Worm (Caenorhabditis elegans) whole organism, L1 larva: Measurements from ENCODE around the gene Y59C2A.3.

Experiments used
- lin-15B ChIP-seq: fragments of 150-350 bp; sonication (generic microtip); optimal IDR thresholded peaks from 3 replicates; lab custom pipeline; 2014; ENCODE audit warnings: missing biosample characterization, missing genetic modification characterization
- lin-39 ChIP-seq: fragments of 150-350 bp; optimal IDR thresholded peaks from 2 replicates; lab custom pipeline; 2014; ENCODE audit warnings: missing biosample characterization, missing genetic modification reagents, missing genetic modification characterization
- nhr-28 ChIP-seq: fragments of 150-350 bp; optimal IDR thresholded peaks from 2 replicates; lab custom pipeline; 2014; ENCODE audit warnings: missing biosample characterization, missing genetic modification characterization
- snu-23 ChIP-seq: sonication (generic microtip); optimal IDR thresholded peaks from 2 replicates; lab custom pipeline; 2016; ENCODE audit warnings: missing genetic modification characterization, missing compliant biosample characterization
- zag-1 ChIP-seq: fragments of 150-350 bp; optimal IDR thresholded peaks from 2 replicates; lab custom pipeline; 2014; ENCODE audit warnings: missing biosample characterization, missing genetic modification characterization
- ztf-4 ChIP-seq: fragments of 150-350 bp; optimal IDR thresholded peaks from 2 replicates; lab custom pipeline; 2014; ENCODE audit warnings: missing biosample characterization, missing genetic modification characterization

DNA sequence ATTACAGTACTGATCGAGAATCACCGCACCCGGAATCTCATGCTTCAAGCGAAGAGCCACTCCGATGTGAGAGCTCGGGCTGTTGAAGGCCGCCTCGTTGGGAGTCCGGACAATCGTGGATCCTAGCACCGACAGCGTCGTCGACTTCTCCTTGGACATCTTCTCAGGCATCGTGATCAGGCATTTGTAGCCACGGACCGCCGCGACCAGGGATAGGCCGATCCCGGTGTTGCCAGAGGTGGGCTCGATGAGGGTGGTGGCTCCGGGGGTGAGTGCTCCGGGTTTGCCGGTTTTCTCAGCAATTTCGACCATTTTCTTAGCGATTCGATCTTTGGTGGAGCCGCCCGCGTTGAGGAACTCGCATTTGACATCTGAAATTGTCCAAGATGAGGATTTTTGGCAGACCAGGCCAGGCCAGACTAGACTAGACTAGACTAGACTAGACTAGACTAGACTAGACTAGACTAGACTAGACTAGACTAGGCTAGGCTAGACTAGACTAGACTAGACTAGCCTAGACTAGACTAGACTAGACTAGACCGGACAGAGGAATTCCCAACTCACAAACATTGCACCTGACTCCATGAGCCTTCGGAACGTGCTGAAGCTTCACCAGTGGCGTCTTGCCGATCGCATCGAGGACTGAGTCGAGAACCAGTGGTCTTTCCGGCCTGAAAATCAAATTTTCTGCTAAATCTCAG lies 1.6 kb upstream of the Y59C2A.3 start:
- TF ChIP-seq zag-1 (tag; lab: Kevin White, UChicago) (no peak), nhr-28 (tag; lab: Kevin White, UChicago) (no peak), lin-39 (no peak), ztf-4 (tag; lab: Kevin White, UChicago) (no peak), lin-15B (no peak), snu-23 (GFP tag; lab: Kevin White, UChicago) (no peak)
